Worm (Caenorhabditis elegans) whole organism, L2 larva: ENCODE measurements around the gene decr-1.2.

Source experiments
- F13H6.1 ChIP-seq: sonication (generic microtip); optimal IDR thresholded peaks from 2 replicates; lab custom pipeline; 2016; ENCODE audit warnings: missing genetic modification characterization, missing compliant biosample characterization
- ama-1 ChIP-seq: fragments of 150-350 bp; optimal IDR thresholded peaks from 2 replicates; lab custom pipeline; 2018; ENCODE audit warnings: inconsistent platforms
- egl-27 ChIP-seq: sonication (generic microtip); optimal IDR thresholded peaks from 3 replicates; lab custom pipeline; 2017; ENCODE audit warnings: missing biosample characterization, missing genetic modification reagents, missing genetic modification characterization
- elt-3 ChIP-seq: sonication (generic microtip); optimal IDR thresholded peaks from 2 replicates; lab custom pipeline; 2017; ENCODE audit warnings: missing biosample characterization, missing genetic modification characterization
- lin-13 ChIP-seq: fragments of 150-350 bp; optimal IDR thresholded peaks from 2 replicates; lab custom pipeline; 2014; ENCODE audit warnings: missing biosample characterization, missing genetic modification reagents, missing genetic modification characterization
- nhr-23 ChIP-seq: fragments of 150-350 bp; optimal IDR thresholded peaks from 2 replicates; lab custom pipeline; 2014; ENCODE audit warnings: missing biosample characterization, missing genetic modification reagents, missing genetic modification characterization
- nhr-25 ChIP-seq: fragments of 150-350 bp; sonication (generic microtip); optimal IDR thresholded peaks from 3 replicates; lab custom pipeline; 2014; ENCODE audit warnings: missing biosample characterization, missing genetic modification characterization
- nhr-77 ChIP-seq: fragments of 150-350 bp; optimal IDR thresholded peaks from 2 replicates; lab custom pipeline; 2014; ENCODE audit warnings: missing biosample characterization, missing genetic modification characterization
- unc-55 ChIP-seq: fragments of 150-350 bp; sonication (generic microtip); optimal IDR thresholded peaks from 3 replicates; lab custom pipeline; 2014; ENCODE audit warnings: missing biosample characterization, missing genetic modification reagents, missing genetic modification characterization

ce11 chrII:8551100-8551499, 5.7 kb downstream of the decr-1.2 start:
- no peak for TF ChIP-seq unc-55 (GFP tag; lab: Kevin White, UChicago)
- TF ChIP-seq nhr-23 = no peak
- no peak for TF ChIP-seq elt-3 (tag; lab: Kevin White, UChicago)
- TF ChIP-seq nhr-77 (tag; lab: Kevin White, UChicago) = no peak
- TF ChIP-seq lin-13 (GFP tag; lab: Kevin White, UChicago) = no peak
- no peak for TF ChIP-seq egl-27 (tag; lab: Kevin White, UChicago)
- no peak for TF ChIP-seq F13H6.1 (tag; lab: Kevin White, UChicago)
- TF ChIP-seq ama-1 = no peak
- TF ChIP-seq nhr-25 (tag; lab: Kevin White, UChicago) = no peak
